Fruit fly (Drosophila melanogaster) whole organism, prepupa: ENCODE data around the gene Fer1.

Experiments used
- CG6854 ChIP-seq: fragments of 200-800 bp; sonication (Bioruptor generic); optimal IDR thresholded peaks from 2 replicates; lab custom pipeline; 2017; ENCODE audit warnings: missing biosample characterization, mild to moderate bottlenecking, missing genetic modification characterization
- achi ChIP-seq: fragments of 200-800 bp; sonication (Bioruptor generic); optimal IDR thresholded peaks from 3 replicates; lab custom pipeline; 2016; ENCODE audit warnings: missing biosample characterization, missing genetic modification characterization
- cyc ChIP-seq: fragments of 200-800 bp; sonication (Bioruptor generic); optimal IDR thresholded peaks from 3 replicates; lab custom pipeline; 2016; ENCODE audit warnings: missing biosample characterization, missing genetic modification characterization
- dac ChIP-seq: fragments of 200-800 bp; sonication (Bioruptor generic); optimal IDR thresholded peaks from 2 replicates; lab custom pipeline; 2017; ENCODE audit warnings: missing biosample characterization, mild to moderate bottlenecking, missing genetic modification characterization
- ss ChIP-seq, 2 experiments: fragments of 200-800 bp; sonication (Bioruptor generic); optimal IDR thresholded peaks; 2 replicates in 1 of 2; 3 replicates in 1 of 2; lab custom pipeline; 2017 to 2018; ENCODE audit warnings: mild to moderate bottlenecking in 2 of 2, missing biosample characterization in 2 of 2, missing genetic modification characterization in 2 of 2, moderate library complexity in 1 of 2

- TF ChIP-seq cyc (GFP tag; lab: Kevin White, UChicago) (no peak), ss (GFP tag; optimal IDR thresholded peaks at IDR 0.05; lab: Kevin White, UChicago) (no peak), dac (GFP tag; lab: Kevin White, UChicago) (no peak), achi (GFP tag; lab: Kevin White, UChicago) (no peak), CG6854 (GFP tag; lab: Kevin White, UChicago) (peak; percentile 27)
These were observed 6.5 kb upstream of the Fer1 start, which contains the start of gene CG31248 for dm6 chr3R:7129280-7130069.
